Worm (Caenorhabditis elegans) whole organism, L4 larva: ENCODE measurements around the gene srx-10.

Experiments
- Y105C5A.15 ChIP-seq: fragments of 200-800 bp; sonication (Bioruptor generic); IDR thresholded peaks from 2 replicates; pipeline ENCODE4 v1.3.6; 2022; ENCODE audit warnings: missing genetic modification characterization, missing compliant biosample characterization
- aly-2 ChIP-seq: sonication (generic microtip); optimal IDR thresholded peaks from 2 replicates; lab custom pipeline; 2018; ENCODE audit warnings: missing biosample characterization, missing genetic modification characterization
- ama-1 ChIP-seq: fragments of 150-350 bp; optimal IDR thresholded peaks from 2 replicates; lab custom pipeline; 2014; ENCODE audit warnings: inconsistent platforms, mixed read lengths
- ceh-32 ChIP-seq: sonication (generic microtip); optimal IDR thresholded peaks from 2 replicates; lab custom pipeline; 2016; ENCODE audit warnings: mild to moderate bottlenecking, missing genetic modification characterization, missing compliant biosample characterization; ENCODE audit not compliant: poor library complexity
- cey-2 ChIP-seq: sonication (generic microtip); optimal IDR thresholded peaks from 3 replicates; lab custom pipeline; 2017; ENCODE audit warnings: missing genetic modification characterization, mild to moderate bottlenecking, missing compliant biosample characterization, antibody characterized with exemption, borderline replicate concordance; ENCODE audit not compliant: insufficient read depth
- duxl-1 ChIP-seq: sonication (generic microtip); optimal IDR thresholded peaks from 2 replicates; lab custom pipeline; 2016; ENCODE audit warnings: mild to moderate bottlenecking, missing genetic modification characterization, moderate library complexity, missing compliant biosample characterization; ENCODE audit not compliant: poor library complexity
- fos-1 ChIP-seq: fragments of 150-350 bp; optimal IDR thresholded peaks from 2 replicates; lab custom pipeline; 2014; ENCODE audit warnings: missing biosample characterization, missing genetic modification characterization
- jun-1 ChIP-seq: fragments of 150-350 bp; optimal IDR thresholded peaks from 2 replicates; lab custom pipeline; 2014; ENCODE audit warnings: missing biosample characterization, missing genetic modification reagents, missing genetic modification characterization
- lin-39 ChIP-seq: fragments of 150-350 bp; optimal IDR thresholded peaks from 2 replicates; lab custom pipeline; 2014; ENCODE audit warnings: missing biosample characterization, missing genetic modification reagents, missing genetic modification characterization
- mdt-29 ChIP-seq: fragments of 200-800 bp; sonication (Bioruptor generic); IDR thresholded peaks from 2 replicates; pipeline ENCODE4 v1.3.6; 2022; ENCODE audit warnings: missing genetic modification reagents, missing genetic modification characterization, missing compliant biosample characterization
- mep-1 ChIP-seq: fragments of 150-350 bp; sonication (generic microtip); optimal IDR thresholded peaks from 3 replicates; lab custom pipeline; 2014; ENCODE audit warnings: missing biosample characterization, missing genetic modification characterization
- nhr-6 ChIP-seq: fragments of 150-350 bp; optimal IDR thresholded peaks from 2 replicates; lab custom pipeline; 2014; ENCODE audit warnings: missing biosample characterization, missing genetic modification characterization
- unc-62 ChIP-seq, 3 experiments: fragments of 150-350 bp in 1 of 3; sonication (generic microtip); optimal IDR thresholded peaks in 2 of 3; peaks in 1 of 3; 1 replicate in 1 of 3; 2 replicates in 2 of 3; lab custom pipeline; 2014 to 2017; ENCODE audit warnings: missing biosample characterization in 3 of 3, missing genetic modification characterization in 3 of 3, missing genetic modification reagents in 3 of 3, missing genotype in 1 of 3
- zfp-2 ChIP-seq: sonication (generic microtip); optimal IDR thresholded peaks from 2 replicates; lab custom pipeline; 2016; ENCODE audit warnings: mild to moderate bottlenecking, missing genetic modification characterization, missing compliant biosample characterization

- no peak for TF ChIP-seq ceh-32 (tag; lab: Kevin White, UChicago)
- TF ChIP-seq Y105C5A.15 (GFP tag; lab: Robert Waterston, UW): no peak
- no peak for TF ChIP-seq unc-62 (GFP tag; optimal IDR thresholded peaks at IDR 0.05 in 1 of 2; lab: Kevin White, UChicago)
- no peak for TF ChIP-seq unc-62 (tag; optimal IDR thresholded peaks at IDR 0.05; lab: Kevin White, UChicago)
- no peak for TF ChIP-seq lin-39
- TF ChIP-seq mdt-29 (GFP tag; lab: Robert Waterston, UW): no peak
- no peak for TF ChIP-seq zfp-2
- TF ChIP-seq duxl-1 (tag; lab: Kevin White, UChicago): no peak
- no peak for TF ChIP-seq aly-2 (tag; lab: Kevin White, UChicago)
- TF ChIP-seq ama-1 (lab: Kevin White, UChicago): no peak
- no peak for TF ChIP-seq jun-1 (tag; lab: Kevin White, UChicago)
- TF ChIP-seq fos-1 (tag; lab: Kevin White, UChicago): no peak
- no peak for TF ChIP-seq nhr-6 (tag; lab: Kevin White, UChicago)
- TF ChIP-seq cey-2: no peak
- no peak for TF ChIP-seq mep-1
Measured at ce11 chrV:13953191-13953590, 6.9 kb upstream of the srx-10 start, which contains the start of gene R10D12.8.
